Worm (Caenorhabditis elegans): ENCODE measurements around the gene H03E18.2.

H03E18.2 gene

DNA sequence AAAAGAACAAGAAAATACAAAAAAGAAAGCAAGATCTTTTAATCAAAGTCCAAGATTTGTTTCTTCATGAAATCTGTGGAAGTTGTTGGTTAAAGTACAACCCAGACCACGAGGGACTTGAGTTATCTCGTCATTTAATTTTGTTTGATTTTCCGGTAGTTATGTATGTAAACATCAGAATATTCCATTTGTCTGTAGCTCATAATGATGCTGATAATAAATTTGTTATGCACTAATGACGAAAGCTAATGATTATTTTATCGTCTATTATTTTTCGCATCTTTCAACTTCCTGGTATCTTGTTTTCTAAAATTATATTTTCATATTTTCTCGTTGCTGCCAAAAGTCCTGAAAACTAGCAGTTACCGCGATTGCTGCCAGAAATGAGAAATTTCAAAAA is 2.7 kb upstream of the H03E18.2 start:
- no peak for TF ChIP-seq egl-27 (tag; optimal IDR thresholded peaks at IDR 0.05)

DNA sequence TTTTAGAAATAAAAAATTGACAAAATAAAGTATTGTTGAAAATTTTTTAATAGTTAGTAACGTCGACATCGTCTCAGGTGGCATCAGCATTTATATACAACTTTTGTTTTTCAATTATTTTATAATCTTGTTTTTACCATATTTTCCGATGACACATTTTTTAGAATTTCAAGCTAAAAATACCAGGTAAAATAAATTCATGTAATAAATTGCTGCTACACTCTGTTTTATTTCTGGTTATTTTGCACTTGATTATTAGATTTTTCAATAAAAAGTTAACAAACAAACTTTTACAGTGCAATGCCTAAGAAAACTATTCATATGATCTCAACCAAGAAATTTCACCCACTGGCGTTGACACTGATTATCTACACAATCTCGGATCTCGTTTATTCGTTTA is 1.3 kb upstream of the H03E18.2 start, which contains the start of gene C03G5.14:
Gene C03G5.14 (plus strand): TSS at position 301 of the 400 bp plus-strand sequence.
- TF ChIP-seq zag-1 (tag; optimal IDR thresholded peaks at IDR 0.05), result no peak
- no peak for TF ChIP-seq aha-1 (tag)
- TF ChIP-seq T20F7.1 (GFP tag; optimal IDR thresholded peaks at IDR 0.05), result no peak
- no peak for TF ChIP-seq nhr-42 (GFP tag; IDR thresholded peaks at IDR 0.05)
- no peak for TF ChIP-seq dmd-8 (GFP tag; IDR thresholded peaks at IDR 0.05)
- TF ChIP-seq fkh-10 (GFP tag; optimal IDR thresholded peaks at IDR 0.05), result no peak
- no peak for TF ChIP-seq mxl-2 (GFP tag; conservative IDR thresholded peaks at IDR 0.05)
- TF ChIP-seq dpl-1 (GFP tag; optimal IDR thresholded peaks at IDR 0.05), result no peak
- TF ChIP-seq pha-4 (GFP tag; IDR thresholded peaks at IDR 0.05), result no peak
- no peak for TF ChIP-seq pha-4 (tag; optimal IDR thresholded peaks at IDR 0.05)
- no peak for TF ChIP-seq nhr-25 (tag; optimal IDR thresholded peaks at IDR 0.05; ENCODE audit: borderline replicate concordance, insufficient read depth)
- no peak for TF ChIP-seq hlh-30 (tag; optimal IDR thresholded peaks at IDR 0.05; ENCODE audit: insufficient read depth)
- TF ChIP-seq mes-2 (tag; optimal IDR thresholded peaks at IDR 0.05; ENCODE audit: poor library complexity, severe bottlenecking), result no peak
- TF ChIP-seq madf-5 (GFP tag; IDR thresholded peaks at IDR 0.05), result no peak
- no peak for TF ChIP-seq Y75B8A.6 (GFP tag; IDR thresholded peaks at IDR 0.05)
- TF ChIP-seq egl-43 (GFP tag; IDR thresholded peaks at IDR 0.05), result no peak
- TF ChIP-seq aly-2 (tag; optimal IDR thresholded peaks at IDR 0.05), result no peak
- TF ChIP-seq D1046.2 (GFP tag; IDR thresholded peaks at IDR 0.05), result no peak
- TF ChIP-seq lim-7 (GFP tag; IDR thresholded peaks at IDR 0.05), result no peak
- TF ChIP-seq php-3 (GFP tag; IDR thresholded peaks at IDR 0.05), result no peak
- no peak for TF ChIP-seq hlh-11 (tag; optimal IDR thresholded peaks at IDR 0.05)

DNA sequence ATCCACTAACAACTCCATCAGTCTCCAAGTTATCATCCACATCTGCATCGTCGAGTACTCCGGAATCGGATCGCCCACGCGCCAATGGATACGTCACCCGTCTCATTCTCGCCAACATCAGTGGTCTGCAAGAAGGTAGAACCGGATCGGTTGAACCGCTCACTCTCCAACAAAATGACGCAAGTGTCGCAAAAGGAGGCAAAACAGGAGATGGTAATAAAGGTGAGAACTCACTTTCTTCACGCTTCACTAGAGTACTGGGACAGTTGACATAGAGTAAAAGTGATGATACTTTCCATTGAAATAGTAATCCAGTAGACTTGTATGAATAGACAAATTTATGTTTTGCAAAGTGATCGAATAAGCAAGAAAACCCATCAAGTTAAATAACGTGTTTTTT is 11.2 kb downstream of the H03E18.2 start:
- TF ChIP-seq mep-1 (tag; optimal IDR thresholded peaks at IDR 0.05) (no peak), lin-15B (tag; optimal IDR thresholded peaks at IDR 0.05) (no peak), F44E2.7 (GFP tag; IDR thresholded peaks at IDR 0.05) (no peak), dmd-9 (GFP tag; IDR thresholded peaks at IDR 0.05) (no peak), Y75B8A.6 (GFP tag; IDR thresholded peaks at IDR 0.05) (no peak), lin-1 (GFP tag; IDR thresholded peaks at IDR 0.05) (no peak), zfp-2 (tag; optimal IDR thresholded peaks at IDR 0.05) (no peak), unc-39 (tag; optimal IDR thresholded peaks at IDR 0.05) (no peak), daf-8 (GFP tag; IDR thresholded peaks at IDR 0.05) (no peak), snpc-1.2 (GFP tag; IDR thresholded peaks at IDR 0.05) (no peak), lim-7 (GFP tag; IDR thresholded peaks at IDR 0.05) (no peak), madf-9 (GFP tag; conservative IDR thresholded peaks at IDR 0.05) (no peak), daf-12 (tag; optimal IDR thresholded peaks at IDR 0.05) (no peak), D1046.2 (GFP tag; IDR thresholded peaks at IDR 0.05) (no peak), zip-2 (tag; optimal IDR thresholded peaks at IDR 0.05) (no peak), nhr-6 (tag; optimal IDR thresholded peaks at IDR 0.05) (no peak), gei-8 (GFP tag; optimal IDR thresholded peaks at IDR 0.05) (no peak), dmd-8 (GFP tag; IDR thresholded peaks at IDR 0.05) (no peak)

DNA sequence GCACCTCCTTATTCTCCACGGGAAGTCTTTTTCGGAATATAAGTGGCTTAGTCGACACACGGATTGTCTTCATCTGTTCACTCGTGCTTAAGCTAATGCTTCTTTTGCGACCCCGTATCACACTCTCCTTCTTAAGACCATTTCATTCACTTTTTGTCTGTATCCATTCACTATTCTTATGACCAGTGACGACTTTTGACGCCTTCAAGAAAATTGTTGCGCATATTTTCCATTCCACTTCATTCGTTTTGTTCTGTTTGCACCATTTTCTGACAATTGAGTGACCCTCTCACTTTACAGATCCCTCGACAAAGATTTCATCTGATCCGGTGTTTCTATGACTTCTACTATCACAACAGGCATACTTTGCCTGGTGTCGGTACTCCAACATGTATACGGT is 12.7 kb downstream of the H03E18.2 start, which contains the start of gene H03E18.1:
Gene H03E18.1 (plus strand): TSS at position 301 of the 400 bp plus-strand sequence.
- TF ChIP-seq mxl-3 (GFP tag; optimal IDR thresholded peaks at IDR 0.05) (no peak), set-16 (GFP tag; IDR thresholded peaks at IDR 0.05) (no peak)
